Fruit fly (Drosophila melanogaster): ENCODE results near the gene ph-d.

- TF ChIP-seq CG1621 (tag; optimal IDR thresholded peaks at IDR 0.05), result no peak
- TF ChIP-seq eg (GFP tag; IDR thresholded peaks at IDR 0.05), result no peak
- TF ChIP-seq CG6276 (GFP tag; optimal IDR thresholded peaks at IDR 0.05), result no peak
- TF ChIP-seq CG9139 (GFP tag; optimal IDR thresholded peaks at IDR 0.05), result no peak
- no peak for TF ChIP-seq Lpt (GFP tag; optimal IDR thresholded peaks at IDR 0.05)
- no peak for TF ChIP-seq esn (GFP tag; optimal IDR thresholded peaks at IDR 0.05)
- no peak for TF ChIP-seq CG16779 (tag; optimal IDR thresholded peaks at IDR 0.05)
Observed at dm6 chrX:2168485-2169199, 45.6 kb upstream of the ph-d start.

All from whole organism, prepupa.